Worm (Caenorhabditis elegans): Measurements from ENCODE around the gene nprt-1.
"Not testable (repeated sequence)": the region's sequence is repeated elsewhere in the genome, so short reads cannot be mapped to it uniquely, and the experiment has no call there.

Gene nprt-1

ce11 chrIV:2914545-2914944 is 24.3 kb upstream of the nprt-1 start:
- TF ChIP-seq sea-1 (GFP tag; conservative IDR thresholded peaks at IDR 0.05): no peak

DNA sequence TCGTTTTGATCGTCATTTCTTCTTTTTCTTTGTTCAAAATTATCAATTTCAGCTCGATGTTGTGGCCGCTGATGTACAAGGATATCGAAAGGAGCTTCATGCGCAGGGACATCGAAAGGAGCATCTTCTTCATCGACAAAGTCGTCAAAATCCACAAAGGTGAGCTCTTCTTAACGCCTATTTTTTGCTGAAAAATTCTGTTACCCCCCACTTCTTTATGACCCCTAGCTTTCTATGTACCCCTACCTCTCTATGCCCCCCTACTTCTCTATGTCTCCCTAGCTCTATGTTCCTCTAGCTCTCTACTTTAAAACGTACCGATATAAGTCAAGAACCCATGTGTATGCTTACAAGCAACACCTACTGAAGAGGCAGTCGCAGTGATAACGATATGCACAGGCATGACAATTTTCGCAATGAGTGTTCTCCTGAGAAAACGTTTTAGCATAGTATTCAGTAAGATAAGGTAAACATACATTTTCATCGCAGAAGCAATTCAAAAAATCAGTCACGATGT is 7.5 kb upstream of the nprt-1 start, which contains the start of gene Y54G2A.36:
Y54G2A.36 (plus strand) TSS at position 51 of the 517 bp plus-strand sequence.
- TF ChIP-seq ceh-13 (GFP tag; optimal IDR thresholded peaks at IDR 0.05): no peak
- TF ChIP-seq hmg-4 (GFP tag; optimal IDR thresholded peaks at IDR 0.05): no peak
- no peak for TF ChIP-seq hmbx-1 (tag; optimal IDR thresholded peaks at IDR 0.05)
- no peak for TF ChIP-seq F13C5.2 (tag; optimal IDR thresholded peaks at IDR 0.05)
- TF ChIP-seq sea-1 (GFP tag; conservative IDR thresholded peaks at IDR 0.05): no peak
- no peak for TF ChIP-seq pes-1 (GFP tag; IDR thresholded peaks at IDR 0.05)
- TF ChIP-seq aly-1 (tag; optimal IDR thresholded peaks at IDR 0.05): no peak
- TF ChIP-seq tbx-11 (GFP tag; IDR thresholded peaks at IDR 0.05): no peak
- no peak for TF ChIP-seq tbx-37 (GFP tag; conservative IDR thresholded peaks at IDR 0.05)
- no peak for TF ChIP-seq hnd-1 (tag; optimal IDR thresholded peaks at IDR 0.05)

ce11 chrIV:2894630-2895029 is 4.4 kb upstream of the nprt-1 start, which contains the start of gene Y54G2A.19:
Gene Y54G2A.19 (minus strand): TSS chrIV:2894730.
- TF ChIP-seq ceh-36 (tag; optimal IDR thresholded peaks at IDR 0.05); ets-7 (tag; optimal IDR thresholded peaks at IDR 0.05); ama-1 (optimal IDR thresholded peaks at IDR 0.05): not testable (repeated sequence)

ce11 chrIV:2893486-2893842 is 3.2 kb upstream of the nprt-1 start:
- TF ChIP-seq tbx-11 (GFP tag; IDR thresholded peaks at IDR 0.05) (no peak), tra-4 (tag; optimal IDR thresholded peaks at IDR 0.05) (no peak), pes-1 (GFP tag; IDR thresholded peaks at IDR 0.05) (no peak), hmbx-1 (tag; optimal IDR thresholded peaks at IDR 0.05) (no peak), F13C5.2 (tag; optimal IDR thresholded peaks at IDR 0.05) (no peak), ama-1 (optimal IDR thresholded peaks at IDR 0.05) (no peak), flt-1 (GFP tag; IDR thresholded peaks at IDR 0.05) (no peak), ets-7 (tag; optimal IDR thresholded peaks at IDR 0.05) (no peak), ceh-13 (GFP tag; optimal IDR thresholded peaks at IDR 0.05) (no peak), scrt-1 (GFP tag; IDR thresholded peaks at IDR 0.05) (no peak), aly-1 (tag; optimal IDR thresholded peaks at IDR 0.05) (no peak), ceh-36 (tag; optimal IDR thresholded peaks at IDR 0.05) (no peak)

DNA sequence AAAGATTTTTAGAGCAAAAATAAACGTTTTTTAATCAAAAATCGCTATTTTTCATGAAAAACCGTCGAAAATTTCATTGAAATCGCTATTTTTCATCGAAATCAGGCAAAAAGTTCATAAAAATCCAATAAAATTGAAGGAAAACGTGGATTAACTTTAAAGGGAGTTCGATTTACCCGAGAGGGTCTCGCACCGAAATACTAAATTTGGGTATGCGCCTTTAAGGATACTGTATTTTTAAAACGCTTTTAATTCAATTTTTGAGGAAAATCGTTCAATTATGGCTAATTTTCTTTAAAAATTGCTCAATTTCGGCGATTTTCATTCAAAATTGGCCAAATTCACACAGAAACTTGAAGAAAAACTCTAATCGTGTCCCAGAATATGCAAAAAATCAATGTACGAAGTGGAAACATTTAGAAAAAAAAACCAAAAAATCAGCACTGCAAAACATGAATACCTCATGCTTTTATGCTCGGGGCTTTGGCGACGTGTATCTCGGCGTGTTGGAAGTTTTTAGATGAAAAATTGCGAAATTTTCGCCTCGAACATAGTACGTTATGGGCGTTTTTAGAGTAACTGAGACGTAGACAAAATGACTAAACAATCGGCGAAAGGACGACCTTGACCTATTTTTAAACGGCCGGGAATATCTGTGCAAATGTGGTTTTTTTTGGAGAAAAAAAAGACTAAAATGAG is 2.7 kb upstream of the nprt-1 start:
- TF ChIP-seq hnd-1 (tag; optimal IDR thresholded peaks at IDR 0.05) (no peak), F13C5.2 (tag; optimal IDR thresholded peaks at IDR 0.05) (no peak), pes-1 (GFP tag; IDR thresholded peaks at IDR 0.05) (no peak), tra-4 (tag; optimal IDR thresholded peaks at IDR 0.05) (no peak), flt-1 (GFP tag; IDR thresholded peaks at IDR 0.05) (no peak), tbx-37 (GFP tag; conservative IDR thresholded peaks at IDR 0.05) (no peak), ets-7 (tag; optimal IDR thresholded peaks at IDR 0.05) (no peak), hmg-4 (GFP tag; optimal IDR thresholded peaks at IDR 0.05) (no peak), scrt-1 (GFP tag; IDR thresholded peaks at IDR 0.05) (no peak), ama-1 (optimal IDR thresholded peaks at IDR 0.05) (no peak), ceh-13 (GFP tag; optimal IDR thresholded peaks at IDR 0.05) (no peak), hmbx-1 (tag; optimal IDR thresholded peaks at IDR 0.05) (no peak), sea-1 (GFP tag; conservative IDR thresholded peaks at IDR 0.05) (no peak), B0310.2 (tag; optimal IDR thresholded peaks at IDR 0.05) (no peak), aly-1 (tag; optimal IDR thresholded peaks at IDR 0.05) (no peak), ceh-36 (tag; optimal IDR thresholded peaks at IDR 0.05) (no peak), tbx-11 (GFP tag; IDR thresholded peaks at IDR 0.05) (no peak)

ce11 chrIV:2892395-2892786 is 2.1 kb upstream of the nprt-1 start, which contains the start of gene Y54G2A.18:
Gene Y54G2A.18 (minus strand): TSS chrIV:2892495.
- TF ChIP-seq F13C5.2 (tag; optimal IDR thresholded peaks at IDR 0.05): no peak
- TF ChIP-seq tra-4 (tag; optimal IDR thresholded peaks at IDR 0.05): no peak
- no peak for TF ChIP-seq scrt-1 (GFP tag; IDR thresholded peaks at IDR 0.05)
- TF ChIP-seq pes-1 (GFP tag; IDR thresholded peaks at IDR 0.05): no peak
- TF ChIP-seq ets-7 (tag; optimal IDR thresholded peaks at IDR 0.05): no peak
- TF ChIP-seq flt-1 (GFP tag; IDR thresholded peaks at IDR 0.05): no peak
- no peak for TF ChIP-seq hmg-4 (GFP tag; optimal IDR thresholded peaks at IDR 0.05)
- TF ChIP-seq hnd-1 (tag; optimal IDR thresholded peaks at IDR 0.05): no peak
- TF ChIP-seq B0310.2 (tag; optimal IDR thresholded peaks at IDR 0.05): no peak
- TF ChIP-seq tbx-37 (GFP tag; conservative IDR thresholded peaks at IDR 0.05): no peak
- TF ChIP-seq sea-1 (GFP tag; conservative IDR thresholded peaks at IDR 0.05): no peak
- no peak for TF ChIP-seq hmbx-1 (tag; optimal IDR thresholded peaks at IDR 0.05)
- TF ChIP-seq ama-1 (optimal IDR thresholded peaks at IDR 0.05): no peak

- TF ChIP-seq tbx-37 (GFP tag; conservative IDR thresholded peaks at IDR 0.05) (no peak), flt-1 (GFP tag; IDR thresholded peaks at IDR 0.05) (no peak), sea-1 (GFP tag; conservative IDR thresholded peaks at IDR 0.05) (no peak), pes-1 (GFP tag; IDR thresholded peaks at IDR 0.05) (no peak), aly-1 (tag; optimal IDR thresholded peaks at IDR 0.05) (no peak), ceh-36 (tag; optimal IDR thresholded peaks at IDR 0.05) (no peak), hmbx-1 (tag; optimal IDR thresholded peaks at IDR 0.05) (no peak)
These were observed 1.4 kb upstream of the nprt-1 start for ce11 chrIV:2891535-2892233.
